4 worm cellular contexts compared by ENCODE assay signal in genomic region chrV:12013298-12013697, ce11.
TF ChIP-seq lines count a peak whose summit lies in the region.

Gene add-2, minus strand, starts transcription at chrV:12013406.

TF ChIP-seq in whole organism, L1 larva, 84 proteins besides CTCF, POLR2A, EP300 and RAD21:
- TF ChIP-seq nhr-85 (tag; lab: Kevin White, UChicago) (no peak), elt-2 (tag; optimal IDR thresholded peaks at IDR 0.05; lab: Kevin White, UChicago) (peak; percentile 55)

TF ChIP-seq in whole organism, L3 larva, 47 proteins besides CTCF, POLR2A, EP300 and RAD21:
- TF ChIP-seq pha-4 (tag; optimal IDR thresholded peaks at IDR 0.05; lab: Kevin White, UChicago) (peak; percentile 65), elt-2 (tag; optimal IDR thresholded peaks at IDR 0.05; lab: Kevin White, UChicago) (peak; percentile 52), sea-2 (GFP tag; optimal IDR thresholded peaks at IDR 0.05; lab: Kevin White, UChicago) (no peak), tbx-2 (tag; optimal IDR thresholded peaks at IDR 0.05; lab: Kevin White, UChicago) (no peak), lin-15B (tag; optimal IDR thresholded peaks at IDR 0.05; lab: Kevin White, UChicago) (no peak), pqm-1 (tag; optimal IDR thresholded peaks at IDR 0.05; lab: Kevin White, UChicago) (peak; percentile 50)

TF ChIP-seq in whole organism, L4 larva, 104 proteins besides CTCF, POLR2A, EP300 and RAD21:
- TF ChIP-seq php-3 (GFP tag; IDR thresholded peaks at IDR 0.05; lab: Robert Waterston, UW) (peak; percentile 81), zag-1 (tag; optimal IDR thresholded peaks at IDR 0.05; lab: Kevin White, UChicago) (no peak), nhr-77 (tag; optimal IDR thresholded peaks at IDR 0.05; lab: Kevin White, UChicago) (peak; percentile 31), mxl-3 (GFP tag; optimal IDR thresholded peaks at IDR 0.05; lab: Kevin White, UChicago) (no peak), nhr-102 (tag; optimal IDR thresholded peaks at IDR 0.05; lab: Kevin White, UChicago) (no peak), fkh-10 (GFP tag; optimal IDR thresholded peaks at IDR 0.05; lab: Kevin White, UChicago) (no peak), unc-62 (GFP tag; optimal IDR thresholded peaks at IDR 0.05 in 1 of 2; lab: Kevin White, UChicago) (peak in 1 of 2 experiments; percentile 6), unc-62 (tag; optimal IDR thresholded peaks at IDR 0.05; lab: Kevin White, UChicago) (no peak), daf-16 (GFP tag; optimal IDR thresholded peaks at IDR 0.05; lab: Kevin White, UChicago) (no peak), daf-16 (tag; optimal IDR thresholded peaks at IDR 0.05; lab: Kevin White, UChicago) (peak; percentile 87), R02D3.7 (tag; optimal IDR thresholded peaks at IDR 0.05; lab: Kevin White, UChicago) (no peak), duxl-1 (tag; optimal IDR thresholded peaks at IDR 0.05; lab: Kevin White, UChicago; ENCODE audit: poor library complexity) (no peak), D1046.2 (GFP tag; IDR thresholded peaks at IDR 0.05; lab: Robert Waterston, UW) (no peak), mes-2 (tag; optimal IDR thresholded peaks at IDR 0.05; lab: Kevin White, UChicago; ENCODE audit: poor library complexity, severe bottlenecking) (no peak), hlh-11 (tag; optimal IDR thresholded peaks at IDR 0.05; lab: Kevin White, UChicago) (peak; percentile 29), mep-1 (tag; optimal IDR thresholded peaks at IDR 0.05; lab: Kevin White, UChicago) (no peak), F10B5.3 (tag; optimal IDR thresholded peaks at IDR 0.05; lab: Kevin White, UChicago) (no peak), ceh-82 (tag; optimal IDR thresholded peaks at IDR 0.05; lab: Kevin White, UChicago) (no peak), dpl-1 (GFP tag; optimal IDR thresholded peaks at IDR 0.05; lab: Kevin White, UChicago) (no peak), dmd-6 (GFP tag; IDR thresholded peaks at IDR 0.05; lab: Robert Waterston, UW) (peak; percentile 34; the same call in 1 of the 2 replicates), dve-1 (tag; optimal IDR thresholded peaks at IDR 0.05; lab: Kevin White, UChicago; ENCODE audit: insufficient read depth) (peak; percentile 43), pqm-1 (tag; optimal IDR thresholded peaks at IDR 0.05; lab: Kevin White, UChicago) (peak; percentile 14), lin-38 (GFP tag; IDR thresholded peaks at IDR 0.05; lab: Robert Waterston, UW) (no peak), Y5F2A.4 (GFP tag; optimal IDR thresholded peaks at IDR 0.05; lab: Kevin White, UChicago) (no peak), attf-4 (tag; optimal IDR thresholded peaks at IDR 0.05; lab: Kevin White, UChicago) (no peak)

TF ChIP-seq in whole organism, young adult, 124 proteins besides CTCF, POLR2A, EP300 and RAD21:
- TF ChIP-seq nhr-80 (tag; optimal IDR thresholded peaks at IDR 0.05; lab: Kevin White, UChicago) (peak; percentile 21), ceh-58 (GFP tag; IDR thresholded peaks at IDR 0.05; lab: Robert Waterston, UW) (no peak), Y53G8AR.9 (GFP tag; conservative IDR thresholded peaks at IDR 0.05; lab: Robert Waterston, UW) (no peak), lsy-27 (tag; optimal IDR thresholded peaks at IDR 0.05; lab: Kevin White, UChicago; ENCODE audit: borderline replicate concordance, insufficient read depth) (no peak), B0261.1 (tag; optimal IDR thresholded peaks at IDR 0.05; lab: Kevin White, UChicago) (no peak)
